Fruit fly (Drosophila melanogaster) whole organism, embryonic: ENCODE results near the gene Tctp.
A peak's percentile ranks its signal among the peaks of the same experiment; 100 is the strongest.

Experiments
- Aef1 ChIP-seq: fragments of 200-800 bp; sonication (Bioruptor generic); IDR thresholded peaks from 3 replicates; pipeline ENCODE4 v1.3.6; 2022; ENCODE audit warnings: missing biosample characterization, missing genetic modification characterization
- Atf6 ChIP-seq: fragments of 200-800 bp; sonication (Bioruptor generic); IDR thresholded peaks from 2 replicates; pipeline ENCODE4 v1.3.6; 2022; ENCODE audit warnings: missing biosample characterization, missing genetic modification characterization
- CG10267 ChIP-seq: fragments of 200-800 bp; sonication (Bioruptor generic); optimal IDR thresholded peaks from 2 replicates; lab custom pipeline; 2018; ENCODE audit warnings: missing biosample characterization, mild to moderate bottlenecking, missing genetic modification characterization, moderate library complexity
- CG10366 ChIP-seq: fragments of 200-800 bp; sonication (Bioruptor generic); IDR thresholded peaks from 2 replicates; pipeline ENCODE4 v1.3.6; 2022; ENCODE audit warnings: missing biosample characterization, missing genetic modification characterization
- CG12236 ChIP-seq: fragments of 200-800 bp; sonication (Bioruptor generic); optimal IDR thresholded peaks from 2 replicates; lab custom pipeline; 2016; ENCODE audit warnings: missing biosample characterization, missing genetic modification characterization
- CG13287 ChIP-seq: fragments of 200-800 bp; sonication (Bioruptor generic); IDR thresholded peaks from 2 replicates; pipeline ENCODE4 v1.3.6; 2022; ENCODE audit warnings: missing biosample characterization, missing genetic modification characterization; ENCODE audit not compliant: partially characterized antibody
- CG13624 ChIP-seq: fragments of 200-800 bp; sonication (Bioruptor generic); optimal IDR thresholded peaks from 2 replicates; lab custom pipeline; 2016; ENCODE audit warnings: missing biosample characterization, missing genetic modification characterization
- CG14050 ChIP-seq: fragments of 200-800 bp; sonication (Bioruptor generic); IDR thresholded peaks from 3 replicates; pipeline ENCODE4 v1.3.6; 2022; ENCODE audit warnings: missing biosample characterization, missing genetic modification characterization
- CG14667 ChIP-seq: fragments of 200-800 bp; sonication (Bioruptor generic); IDR thresholded peaks from 2 replicates; pipeline ENCODE4 v1.3.6; 2022; ENCODE audit warnings: missing biosample characterization, missing genetic modification characterization
- CG1529 ChIP-seq: fragments of 200-800 bp; sonication (Bioruptor generic); optimal IDR thresholded peaks from 3 replicates; lab custom pipeline; 2018; ENCODE audit warnings: missing biosample characterization, missing genetic modification characterization
- CG17361 ChIP-seq: fragments of 200-800 bp; sonication (Bioruptor generic); IDR thresholded peaks from 3 replicates; pipeline ENCODE4 v1.3.6; 2022; ENCODE audit warnings: missing biosample characterization, missing genetic modification characterization
- CG17612 ChIP-seq: fragments of 200-800 bp; sonication (Bioruptor generic); IDR thresholded peaks from 2 replicates; pipeline ENCODE4 v1.3.6; 2022; ENCODE audit warnings: missing biosample characterization, missing genetic modification characterization
- CG18764 ChIP-seq: fragments of 200-800 bp; sonication (Bioruptor generic); optimal IDR thresholded peaks from 3 replicates; lab custom pipeline; 2016; ENCODE audit warnings: missing biosample characterization, missing genetic modification characterization
- CG3163 ChIP-seq: fragments of 200-800 bp; sonication (Bioruptor generic); optimal IDR thresholded peaks from 3 replicates; lab custom pipeline; 2016; ENCODE audit warnings: missing biosample characterization, missing genetic modification characterization
- CG3847 ChIP-seq: fragments of 200-800 bp; sonication (Bioruptor generic); IDR thresholded peaks from 2 replicates; pipeline ENCODE4 v1.3.6; 2022; ENCODE audit warnings: missing biosample characterization, missing genetic modification characterization
- CG4424 ChIP-seq: fragments of 200-800 bp; sonication (Bioruptor generic); optimal IDR thresholded peaks from 3 replicates; lab custom pipeline; 2016; ENCODE audit warnings: missing biosample characterization, missing genetic modification characterization
- CG4854 ChIP-seq: fragments of 200-800 bp; sonication (Bioruptor generic); optimal IDR thresholded peaks from 2 replicates; lab custom pipeline; 2016; ENCODE audit warnings: missing biosample characterization, missing genetic modification characterization, inconsistent platforms
- CG5245 ChIP-seq: fragments of 200-800 bp; sonication (Bioruptor generic); optimal IDR thresholded peaks from 3 replicates; lab custom pipeline; 2016; ENCODE audit warnings: missing biosample characterization, missing genetic modification characterization
- CG7928 ChIP-seq: fragments of 200-800 bp; sonication (Bioruptor generic); optimal IDR thresholded peaks from 2 replicates; lab custom pipeline; 2017; ENCODE audit warnings: missing biosample characterization, mild to moderate bottlenecking, missing genetic modification characterization
- CG8290 ChIP-seq, 3 experiments: fragments of 200-800 bp; sonication (Bioruptor generic); optimal IDR thresholded peaks; 2 replicates each; lab custom pipeline; 2016 to 2019; ENCODE audit warnings: missing biosample characterization in 3 of 3, missing genetic modification characterization in 3 of 3, mild to moderate bottlenecking in 2 of 3, moderate library complexity in 1 of 3
- CTCF ChIP-seq: fragments of 200-800 bp; sonication (Bioruptor generic); optimal IDR thresholded peaks from 2 replicates; lab custom pipeline; 2017; ENCODE audit warnings: missing biosample characterization, mild to moderate bottlenecking, missing genetic modification characterization, moderate library complexity
- D ChIP-seq, 2 experiments: fragments of 200-800 bp in 1 of 2; fragments of >200 bp in 1 of 2; sonication (Bioruptor generic) in 1 of 2; optimal IDR thresholded peaks; 2 replicates in 1 of 2; 3 replicates in 1 of 2; lab custom pipeline; 2017; ENCODE audit warnings: mild to moderate bottlenecking in 1 of 2, missing biosample characterization in 1 of 2, missing genetic modification characterization in 1 of 2, missing genetic modification reagents in 1 of 2
- HLH4C ChIP-seq: fragments of 200-800 bp; sonication (Bioruptor generic); IDR thresholded peaks from 3 replicates; pipeline ENCODE4 v1.3.6; 2022; ENCODE audit warnings: missing biosample characterization, missing genetic modification characterization; ENCODE audit not compliant: partially characterized antibody
- Hr51 ChIP-seq, 2 experiments: fragments of 200-800 bp; sonication (Bioruptor generic); optimal IDR thresholded peaks; 2 replicates in 1 of 2; 3 replicates in 1 of 2; lab custom pipeline; 2016 to 2018; ENCODE audit warnings: missing biosample characterization in 2 of 2, missing genetic modification characterization in 2 of 2, mild to moderate bottlenecking in 1 of 2, moderate library complexity in 1 of 2
- Max ChIP-seq: fragments of 200-800 bp; sonication (Bioruptor generic); optimal IDR thresholded peaks from 2 replicates; lab custom pipeline; 2016; ENCODE audit warnings: missing biosample characterization, mild to moderate bottlenecking, missing genetic modification characterization
- Ravus ChIP-seq: fragments of 200-800 bp; sonication (Bioruptor generic); IDR thresholded peaks from 2 replicates; pipeline ENCODE4 v1.3.6; 2022; ENCODE audit warnings: missing biosample characterization, missing genetic modification characterization
- Ssrp ChIP-seq: fragments of 200-800 bp; sonication (Bioruptor generic); optimal IDR thresholded peaks from 2 replicates; lab custom pipeline; 2018; ENCODE audit warnings: missing biosample characterization, mild to moderate bottlenecking, missing genetic modification characterization, moderate library complexity
- Xbp1 ChIP-seq: fragments of 200-800 bp; sonication (Bioruptor generic); optimal IDR thresholded peaks from 3 replicates; lab custom pipeline; 2016; ENCODE audit warnings: missing biosample characterization, mild to moderate bottlenecking, missing genetic modification characterization
- YL-1 ChIP-seq: fragments of 200-800 bp; sonication (Bioruptor generic); optimal IDR thresholded peaks from 3 replicates; lab custom pipeline; 2017; ENCODE audit warnings: missing biosample characterization, mild to moderate bottlenecking, missing genetic modification characterization
- aop ChIP-seq: fragments of 200-800 bp; sonication (Bioruptor generic); IDR thresholded peaks from 2 replicates; pipeline ENCODE4 v1.3.6; 2022; ENCODE audit warnings: missing biosample characterization, missing genetic modification characterization
- chif ChIP-seq, 2 experiments: fragments of 200-800 bp; sonication (Bioruptor generic); optimal IDR thresholded peaks; 3 replicates each; lab custom pipeline; 2016; ENCODE audit warnings: missing biosample characterization in 2 of 2, missing genetic modification characterization in 2 of 2
- ci ChIP-seq: fragments of 200-800 bp; sonication (Bioruptor generic); IDR thresholded peaks from 3 replicates; pipeline ENCODE4 v1.3.6; 2022; ENCODE audit warnings: missing biosample characterization, missing genetic modification characterization
- danr ChIP-seq: fragments of 200-800 bp; sonication (Bioruptor generic); IDR thresholded peaks from 2 replicates; pipeline ENCODE4 v1.3.6; 2022; ENCODE audit warnings: missing biosample characterization, missing genetic modification characterization
- en ChIP-seq: fragments of 200-800 bp; sonication (Bioruptor generic); optimal IDR thresholded peaks from 2 replicates; lab custom pipeline; 2016; ENCODE audit warnings: missing biosample characterization, missing genetic modification characterization
- esg ChIP-seq: fragments of 200-800 bp; sonication (Bioruptor generic); conservative IDR thresholded peaks from 2 replicates; pipeline ENCODE4 v1.3.6; 2022; ENCODE audit warnings: missing biosample characterization, missing genetic modification characterization
- eve ChIP-seq, 2 experiments: fragments of >200 bp; optimal IDR thresholded peaks; 2 replicates each; lab custom pipeline; 2017; ENCODE audit warnings: missing biosample characterization in 2 of 2, missing genetic modification characterization in 2 of 2
- grau ChIP-seq: fragments of 200-800 bp; optimal IDR thresholded peaks from 3 replicates; lab custom pipeline; 2019; ENCODE audit warnings: missing biosample characterization, mild to moderate bottlenecking, missing genetic modification characterization, moderate library complexity
- gsb-n ChIP-seq: fragments of 200-800 bp; sonication (Bioruptor generic); optimal IDR thresholded peaks from 3 replicates; lab custom pipeline; 2018; ENCODE audit warnings: missing biosample characterization, mild to moderate bottlenecking, missing genetic modification characterization
- ham ChIP-seq: fragments of 200-800 bp; sonication (Bioruptor generic); IDR thresholded peaks from 2 replicates; pipeline ENCODE4 v1.3.6; 2022; ENCODE audit warnings: missing biosample characterization, missing genetic modification characterization
- jing ChIP-seq: fragments of 200-800 bp; sonication (Bioruptor generic); optimal IDR thresholded peaks from 2 replicates; lab custom pipeline; 2018; ENCODE audit warnings: missing biosample characterization, mild to moderate bottlenecking, missing genetic modification characterization
- kah ChIP-seq: fragments of 200-800 bp; sonication (Bioruptor generic); optimal IDR thresholded peaks from 2 replicates; lab custom pipeline; 2018; ENCODE audit warnings: missing biosample characterization, mild to moderate bottlenecking, missing genetic modification characterization
- ken ChIP-seq: fragments of 200-800 bp; sonication (Bioruptor generic); IDR thresholded peaks from 3 replicates; pipeline ENCODE4 v1.3.6; 2022; ENCODE audit warnings: missing biosample characterization, missing genetic modification characterization
- kni ChIP-seq: fragments of 200-800 bp; sonication (Bioruptor generic); optimal IDR thresholded peaks from 3 replicates; lab custom pipeline; 2017; ENCODE audit warnings: mild to moderate bottlenecking, missing biosample characterization, missing genetic modification reagents, missing genetic modification characterization
- mld ChIP-seq: fragments of 200-800 bp; sonication (Bioruptor generic); IDR thresholded peaks from 3 replicates; pipeline ENCODE4 v1.3.6; 2022; ENCODE audit warnings: missing biosample characterization, missing genetic modification characterization; ENCODE audit not compliant: partially characterized antibody
- nau ChIP-seq: fragments of 200-800 bp; sonication (Bioruptor generic); optimal IDR thresholded peaks from 3 replicates; lab custom pipeline; 2017; ENCODE audit warnings: missing biosample characterization, mild to moderate bottlenecking, missing genetic modification characterization, missing genetic modification reagents
- oc ChIP-seq: fragments of 200-800 bp; sonication (Bioruptor generic); optimal IDR thresholded peaks from 2 replicates; lab custom pipeline; 2018; ENCODE audit warnings: missing biosample characterization, mild to moderate bottlenecking, missing genetic modification characterization, moderate library complexity
- repo ChIP-seq: fragments of 200-800 bp; sonication (Bioruptor generic); optimal IDR thresholded peaks from 2 replicates; lab custom pipeline; 2016; ENCODE audit warnings: missing biosample characterization, missing genetic modification characterization
- trem ChIP-seq: fragments of 200-800 bp; optimal IDR thresholded peaks from 3 replicates; lab custom pipeline; 2019; ENCODE audit warnings: missing biosample characterization, mild to moderate bottlenecking, missing genetic modification characterization, moderate library complexity

Tctp gene

DNA sequence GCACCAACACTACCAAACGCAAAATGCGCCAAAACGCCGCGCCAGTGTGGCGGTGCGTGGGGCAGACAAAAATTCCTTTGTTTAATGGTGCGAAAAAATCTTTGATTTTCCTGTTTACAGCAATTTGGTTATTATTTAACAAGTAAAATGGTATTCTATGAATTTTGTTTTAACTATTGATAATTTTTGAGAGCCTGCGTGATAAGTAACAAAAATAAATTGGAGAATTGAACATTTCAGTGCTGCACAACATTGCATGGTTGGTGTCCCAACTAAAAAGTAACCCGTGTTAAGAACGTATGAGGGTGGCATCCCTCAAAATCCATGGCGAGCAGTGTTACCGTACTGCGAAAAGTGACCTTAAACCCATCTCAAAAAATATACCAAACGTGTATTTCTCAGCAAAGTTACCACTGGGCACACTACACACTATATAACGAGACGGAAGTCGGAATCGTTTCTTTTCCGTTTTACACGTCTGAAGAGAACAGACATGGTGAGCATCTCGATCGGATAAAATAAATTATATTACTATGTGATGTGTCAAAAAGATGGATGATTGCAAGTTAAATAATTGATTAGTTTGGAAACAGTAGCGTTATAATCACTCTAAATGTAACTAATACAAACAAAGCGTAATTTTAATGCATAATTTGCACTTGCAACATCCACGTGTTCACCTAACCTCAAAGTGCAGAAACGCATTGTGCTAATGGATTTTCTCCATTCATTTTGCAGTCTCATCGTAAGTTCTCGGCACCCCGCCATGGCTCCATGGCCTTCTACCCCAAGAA, 11.6 kb downstream of the Tctp start, which contains the start of the genes CG6693 and RpL3 (continued):
- TF ChIP-seq en (GFP tag; lab: Kevin White, UChicago) (no peak), esg (GFP tag; lab: Robert Waterston, UW) (no peak), Xbp1 (GFP tag; lab: Kevin White, UChicago) (peak; percentile 52), CG3163 (GFP tag; lab: Kevin White, UChicago) (peak; percentile 56), CG10366 (peak; percentile 27; the same call in 1 of the 2 replicates), ci (peak; percentile 95), kah (GFP tag; lab: Kevin White, UChicago) (peak; percentile 86), CG17361 (peak; percentile 78), CG17612 (GFP tag; lab: Robert Waterston, UW) (0 out of 2 replicates have a peak, but pooled peaks have one; percentile 61), CG13287 (peak; percentile 55; the same call in 1 of the 2 replicates), CG1529 (GFP tag; lab: Kevin White, UChicago) (peak; percentile 54), jing (GFP tag; lab: Kevin White, UChicago) (no peak), Aef1 (GFP tag; lab: Robert Waterston, UW) (no peak; the same call in 2 of the 3 replicates), CG4854 (GFP tag; lab: Kevin White, UChicago) (peak; percentile 76), aop (GFP tag; lab: Robert Waterston, UW) (no peak), CG12236 (GFP tag; lab: Kevin White, UChicago) (peak; percentile 57), CG13624 (GFP tag; lab: Kevin White, UChicago) (peak; percentile 72), CG4424 (GFP tag; lab: Kevin White, UChicago) (peak; percentile 56), trem (tag; lab: Kevin White, UChicago) (peak; percentile 94), grau (tag; lab: Kevin White, UChicago) (peak; percentile 77), HLH4C (GFP tag; lab: Robert Waterston, UW) (peak; percentile 28; the same call in 2 of the 3 replicates), Atf6 (peak; percentile 81), eve (GFP tag; optimal IDR thresholded peaks at IDR 0.05; lab: Kevin White, UChicago) (no peak), CG3847 (GFP tag; lab: Robert Waterston, UW) (peak; percentile 65), CG8290 (GFP tag; optimal IDR thresholded peaks at IDR 0.05; lab: Kevin White, UChicago) (peak; percentile 69), CG8290 (tag; optimal IDR thresholded peaks at IDR 0.05; lab: Kevin White, UChicago) (peak; percentile 43 to 94), CG14667 (no peak), Ssrp (tag; lab: Kevin White, UChicago) (peak; percentile 26), CG7928 (peak; percentile 97), danr (GFP tag; lab: Robert Waterston, UW) (no peak), chif (GFP tag; optimal IDR thresholded peaks at IDR 0.05; lab: Kevin White, UChicago) (peak; percentile 26), Max (peak; percentile 86), gsb-n (tag; lab: Kevin White, UChicago) (peak; percentile 76), CG5245 (GFP tag; lab: Kevin White, UChicago) (peak; percentile 38), Ravus (no peak), D (optimal IDR thresholded peaks at IDR 0.05; lab: Kevin White, UChicago) (no peak), D (GFP tag; optimal IDR thresholded peaks at IDR 0.05; lab: Kevin White, UChicago) (peak; percentile 44), YL-1 (peak; percentile 98), CG18764 (GFP tag; lab: Kevin White, UChicago) (peak; percentile 62), oc (tag; lab: Kevin White, UChicago) (peak; percentile 79), mld (no peak), ham (GFP tag; lab: Robert Waterston, UW) (no peak), nau (GFP tag; lab: Kevin White, UChicago) (no peak), repo (GFP tag; lab: Kevin White, UChicago) (peak; percentile 39), ken (peak; percentile 58; the same call in 2 of the 3 replicates), CG14050 (peak; percentile 40; the same call in 2 of the 3 replicates), CG10267 (peak; percentile 96), kni (GFP tag; lab: Kevin White, UChicago) (peak; percentile 49), CTCF (GFP tag; lab: Kevin White, UChicago) (peak; percentile 64), Hr51 (GFP tag; optimal IDR thresholded peaks at IDR 0.05; lab: Kevin White, UChicago) (peak; percentile 68 to 70)
